Fruit fly (Drosophila melanogaster) whole organism, embryonic: Measurements from ENCODE around the gene pck.

Experiments used
- Abd-B ChIP-seq: fragments of 200-800 bp; sonication (Bioruptor generic); optimal IDR thresholded peaks from 2 replicates; lab custom pipeline; 2018; ENCODE audit warnings: missing biosample characterization, mild to moderate bottlenecking, missing genetic modification characterization, moderate library complexity
- Awh ChIP-seq: fragments of 200-800 bp; sonication (Bioruptor generic); IDR thresholded peaks from 2 replicates; pipeline ENCODE4, ENCODE4 v1.3.6; 2022; ENCODE audit warnings: missing biosample characterization, missing genetic modification characterization
- CG10274 ChIP-seq: fragments of 200-800 bp; sonication (Bioruptor generic); optimal IDR thresholded peaks from 3 replicates; lab custom pipeline; 2017; ENCODE audit warnings: missing biosample characterization, mild to moderate bottlenecking, missing genetic modification characterization
- CG10366 ChIP-seq: fragments of 200-800 bp; sonication (Bioruptor generic); IDR thresholded peaks from 2 replicates; pipeline ENCODE4 v1.3.6; 2022; ENCODE audit warnings: missing biosample characterization, missing genetic modification characterization
- CG12219 ChIP-seq: fragments of 200-800 bp; sonication (Bioruptor generic); optimal IDR thresholded peaks from 3 replicates; lab custom pipeline; 2018; ENCODE audit warnings: missing biosample characterization, mild to moderate bottlenecking, missing genetic modification characterization
- CG12236 ChIP-seq: fragments of 200-800 bp; sonication (Bioruptor generic); optimal IDR thresholded peaks from 2 replicates; lab custom pipeline; 2016; ENCODE audit warnings: missing biosample characterization, missing genetic modification characterization
- CG12299 ChIP-seq: fragments of 200-800 bp; sonication (Bioruptor generic); optimal IDR thresholded peaks from 2 replicates; lab custom pipeline; 2018; ENCODE audit warnings: missing biosample characterization, mild to moderate bottlenecking, missing genetic modification characterization
- CG15269 ChIP-seq: fragments of 200-800 bp; sonication (Bioruptor generic); optimal IDR thresholded peaks from 2 replicates; lab custom pipeline; 2018; ENCODE audit warnings: missing biosample characterization, mild to moderate bottlenecking, missing genetic modification characterization, moderate library complexity
- CG1647 ChIP-seq: fragments of 200-800 bp; sonication (Bioruptor generic); optimal IDR thresholded peaks from 3 replicates; lab custom pipeline; 2016; ENCODE audit warnings: missing biosample characterization, missing genetic modification characterization
- CG17359 ChIP-seq: fragments of 200-800 bp; sonication (Bioruptor generic); optimal IDR thresholded peaks from 3 replicates; lab custom pipeline; 2018; ENCODE audit warnings: missing biosample characterization, mild to moderate bottlenecking, missing genetic modification characterization, moderate library complexity
- CG17912 ChIP-seq: fragments of 200-800 bp; sonication (Bioruptor generic); optimal IDR thresholded peaks from 2 replicates; lab custom pipeline; 2018; ENCODE audit warnings: missing biosample characterization, mild to moderate bottlenecking, missing genetic modification characterization
- CG30403 ChIP-seq: fragments of 200-800 bp; sonication (Bioruptor generic); optimal IDR thresholded peaks from 3 replicates; lab custom pipeline; 2016; ENCODE audit warnings: missing biosample characterization, missing genetic modification characterization
- CG33557 ChIP-seq: fragments of 200-800 bp; sonication (Bioruptor generic); optimal IDR thresholded peaks from 2 replicates; lab custom pipeline; 2019; ENCODE audit warnings: missing biosample characterization, mild to moderate bottlenecking, missing genetic modification characterization, moderate library complexity
- CG6854 ChIP-seq: fragments of 200-800 bp; sonication (Bioruptor generic); optimal IDR thresholded peaks from 3 replicates; lab custom pipeline; 2017; ENCODE audit warnings: missing biosample characterization, mild to moderate bottlenecking, missing genetic modification characterization
- CG7839 ChIP-seq: fragments of 200-800 bp; sonication (Bioruptor generic); optimal IDR thresholded peaks from 3 replicates; lab custom pipeline; 2018; ENCODE audit warnings: missing biosample characterization, mild to moderate bottlenecking, missing genetic modification characterization, moderate library complexity
- CG7928 ChIP-seq: fragments of 200-800 bp; sonication (Bioruptor generic); optimal IDR thresholded peaks from 2 replicates; lab custom pipeline; 2017; ENCODE audit warnings: missing biosample characterization, mild to moderate bottlenecking, missing genetic modification characterization
- CG8765 ChIP-seq: fragments of 200-800 bp; sonication (Bioruptor generic); IDR thresholded peaks from 2 replicates; pipeline ENCODE4 v1.3.6; 2022; ENCODE audit warnings: missing biosample characterization, missing genetic modification characterization
- CG9215 ChIP-seq: fragments of 200-800 bp; sonication (Bioruptor generic); IDR thresholded peaks from 2 replicates; pipeline ENCODE4 v1.3.6; 2022; ENCODE audit warnings: missing biosample characterization, missing genetic modification characterization
- CG9817 ChIP-seq: fragments of 200-800 bp; sonication (Bioruptor generic); optimal IDR thresholded peaks from 2 replicates; lab custom pipeline; 2018; ENCODE audit warnings: missing biosample characterization, mild to moderate bottlenecking, missing genetic modification characterization, moderate library complexity
- CTCF ChIP-seq: fragments of 200-800 bp; sonication (Bioruptor generic); optimal IDR thresholded peaks from 2 replicates; lab custom pipeline; 2017; ENCODE audit warnings: missing biosample characterization, mild to moderate bottlenecking, missing genetic modification characterization, moderate library complexity
- Dip2 ChIP-seq: fragments of 200-800 bp; sonication (Bioruptor generic); IDR thresholded peaks from 2 replicates; pipeline ENCODE4 v1.3.6; 2022; ENCODE audit warnings: missing biosample characterization, missing genetic modification characterization
- Dip3 ChIP-seq: fragments of 200-800 bp; sonication (Bioruptor generic); optimal IDR thresholded peaks from 3 replicates; lab custom pipeline; 2016; ENCODE audit warnings: missing biosample characterization, missing genetic modification characterization
- Eip74EF ChIP-seq, 2 experiments: fragments of 200-800 bp in 1 of 2; fragments of >200 bp in 1 of 2; sonication (Bioruptor generic) in 1 of 2; optimal IDR thresholded peaks; 2 replicates each; lab custom pipeline; 2017 to 2019; ENCODE audit warnings: missing biosample characterization in 2 of 2, missing genetic modification characterization in 2 of 2, mild to moderate bottlenecking in 1 of 2, moderate library complexity in 1 of 2
- Ets65A ChIP-seq: fragments of 200-800 bp; sonication (Bioruptor generic); peaks from one replicate; lab custom pipeline; 2016; ENCODE audit warnings: missing biosample characterization, missing genetic modification characterization
- Fer2 ChIP-seq: fragments of 200-800 bp; sonication (Bioruptor generic); optimal IDR thresholded peaks from 2 replicates; lab custom pipeline; 2018; ENCODE audit warnings: missing biosample characterization, mild to moderate bottlenecking, missing genetic modification characterization, moderate library complexity
- H15 ChIP-seq: fragments of 200-800 bp; sonication (Bioruptor generic); IDR thresholded peaks from 3 replicates; pipeline ENCODE4 v1.3.6; 2022; ENCODE audit warnings: missing biosample characterization, missing genetic modification characterization
- HLH54F ChIP-seq: fragments of 200-800 bp; sonication (Bioruptor generic); optimal IDR thresholded peaks from 3 replicates; lab custom pipeline; 2016; ENCODE audit warnings: missing biosample characterization, missing genetic modification characterization
- Hr3 ChIP-seq: fragments of 200-800 bp; sonication (Bioruptor generic); optimal IDR thresholded peaks from 3 replicates; lab custom pipeline; 2016; ENCODE audit warnings: missing biosample characterization, missing genetic modification characterization
- MTF-1 ChIP-seq: fragments of 200-800 bp; sonication (Bioruptor generic); optimal IDR thresholded peaks from 2 replicates; lab custom pipeline; 2018; ENCODE audit warnings: missing biosample characterization, mild to moderate bottlenecking, missing genetic modification characterization, borderline replicate concordance
- PHDP ChIP-seq: fragments of 200-800 bp; sonication (Bioruptor generic); optimal IDR thresholded peaks from 3 replicates; lab custom pipeline; 2018; ENCODE audit warnings: missing biosample characterization, mild to moderate bottlenecking, missing genetic modification characterization, moderate library complexity
- Rfx ChIP-seq: fragments of 200-800 bp; sonication (Bioruptor generic); IDR thresholded peaks from 2 replicates; pipeline ENCODE4 v1.3.6; 2022; ENCODE audit warnings: missing biosample characterization, missing genetic modification characterization
- Ssrp ChIP-seq: fragments of 200-800 bp; sonication (Bioruptor generic); optimal IDR thresholded peaks from 2 replicates; lab custom pipeline; 2018; ENCODE audit warnings: missing biosample characterization, mild to moderate bottlenecking, missing genetic modification characterization, moderate library complexity
- ara ChIP-seq: fragments of 200-800 bp; sonication (Bioruptor generic); IDR thresholded peaks from 2 replicates; pipeline ENCODE4 v1.3.6; 2022; ENCODE audit warnings: missing biosample characterization, missing genetic modification characterization
- ato ChIP-seq: fragments of 200-800 bp; sonication (Bioruptor generic); IDR thresholded peaks from 2 replicates; pipeline ENCODE4 v1.3.6; 2022; ENCODE audit warnings: missing biosample characterization, missing genetic modification characterization; ENCODE audit not compliant: partially characterized antibody
- cas ChIP-seq: fragments of 200-800 bp; sonication (Bioruptor generic); IDR thresholded peaks from 2 replicates; pipeline ENCODE4 v1.3.6; 2022; ENCODE audit warnings: missing biosample characterization, missing genetic modification characterization
- caup ChIP-seq: fragments of 200-800 bp; sonication (Bioruptor generic); optimal IDR thresholded peaks from 3 replicates; lab custom pipeline; 2017; ENCODE audit warnings: missing biosample characterization, mild to moderate bottlenecking, missing genetic modification characterization, moderate library complexity; ENCODE audit not compliant: severe bottlenecking
- dimm ChIP-seq: fragments of 200-800 bp; sonication (Bioruptor generic); IDR thresholded peaks from 2 replicates; pipeline ENCODE4 v1.3.6; 2022; ENCODE audit warnings: missing biosample characterization, missing genetic modification characterization
- disco-r ChIP-seq: fragments of 200-800 bp; sonication (Bioruptor generic); optimal IDR thresholded peaks from 2 replicates; lab custom pipeline; 2016; ENCODE audit warnings: missing biosample characterization, missing genetic modification characterization
- dpn ChIP-seq, 2 experiments: fragments of 200-800 bp; sonication (Bioruptor generic); optimal IDR thresholded peaks; 3 replicates each; lab custom pipeline; 2016; ENCODE audit warnings: missing biosample characterization in 2 of 2, missing genetic modification characterization in 2 of 2
- emc ChIP-seq: fragments of 200-800 bp; sonication (Bioruptor generic); optimal IDR thresholded peaks from 2 replicates; lab custom pipeline; 2016; ENCODE audit warnings: missing biosample characterization, missing genetic modification characterization
- fru ChIP-seq: fragments of >200 bp; optimal IDR thresholded peaks from 2 replicates; lab custom pipeline; 2017
- gem ChIP-seq: fragments of 200-800 bp; sonication (Bioruptor generic); optimal IDR thresholded peaks from 2 replicates; lab custom pipeline; 2019; ENCODE audit warnings: missing biosample characterization, mild to moderate bottlenecking, missing genetic modification characterization, moderate library complexity
- gsb-n ChIP-seq: fragments of 200-800 bp; sonication (Bioruptor generic); optimal IDR thresholded peaks from 3 replicates; lab custom pipeline; 2018; ENCODE audit warnings: missing biosample characterization, mild to moderate bottlenecking, missing genetic modification characterization
- h ChIP-seq: fragments of >200 bp; optimal IDR thresholded peaks from 2 replicates; lab custom pipeline; 2017
- hth ChIP-seq: fragments of >200 bp; optimal IDR thresholded peaks from 2 replicates; lab custom pipeline; 2017; ENCODE audit warnings: inconsistent platforms
- kay ChIP-seq: fragments of 200-800 bp; sonication (Bioruptor generic); optimal IDR thresholded peaks from 2 replicates; lab custom pipeline; 2016; ENCODE audit warnings: missing biosample characterization, missing genetic modification characterization
- oc ChIP-seq: fragments of 200-800 bp; sonication (Bioruptor generic); optimal IDR thresholded peaks from 2 replicates; lab custom pipeline; 2018; ENCODE audit warnings: missing biosample characterization, mild to moderate bottlenecking, missing genetic modification characterization, moderate library complexity
- rib ChIP-seq: fragments of 200-800 bp; sonication (Bioruptor generic); IDR thresholded peaks from 2 replicates; pipeline ENCODE4 v1.3.6; 2022; ENCODE audit warnings: missing biosample characterization, missing genetic modification characterization
- tio ChIP-seq: fragments of 200-800 bp; sonication (Bioruptor generic); optimal IDR thresholded peaks from 2 replicates; lab custom pipeline; 2017; ENCODE audit warnings: missing biosample characterization, missing genetic modification characterization, inconsistent platforms
- trem ChIP-seq: fragments of 200-800 bp; optimal IDR thresholded peaks from 3 replicates; lab custom pipeline; 2019; ENCODE audit warnings: missing biosample characterization, mild to moderate bottlenecking, missing genetic modification characterization, moderate library complexity
- wek ChIP-seq: fragments of 200-800 bp; sonication (Bioruptor generic); optimal IDR thresholded peaks from 3 replicates; lab custom pipeline; 2018; ENCODE audit warnings: missing biosample characterization, mild to moderate bottlenecking, missing genetic modification characterization, moderate library complexity
- z ChIP-seq: fragments of 200-800 bp; sonication (Bioruptor generic); IDR thresholded peaks from 3 replicates; pipeline ENCODE4 v1.3.6; 2022; ENCODE audit warnings: missing biosample characterization, missing genetic modification characterization
- zfh2 ChIP-seq: fragments of 200-800 bp; sonication (Bioruptor generic); optimal IDR thresholded peaks from 2 replicates; lab custom pipeline; 2016; ENCODE audit warnings: missing biosample characterization, missing genetic modification characterization

pck gene

DNA sequence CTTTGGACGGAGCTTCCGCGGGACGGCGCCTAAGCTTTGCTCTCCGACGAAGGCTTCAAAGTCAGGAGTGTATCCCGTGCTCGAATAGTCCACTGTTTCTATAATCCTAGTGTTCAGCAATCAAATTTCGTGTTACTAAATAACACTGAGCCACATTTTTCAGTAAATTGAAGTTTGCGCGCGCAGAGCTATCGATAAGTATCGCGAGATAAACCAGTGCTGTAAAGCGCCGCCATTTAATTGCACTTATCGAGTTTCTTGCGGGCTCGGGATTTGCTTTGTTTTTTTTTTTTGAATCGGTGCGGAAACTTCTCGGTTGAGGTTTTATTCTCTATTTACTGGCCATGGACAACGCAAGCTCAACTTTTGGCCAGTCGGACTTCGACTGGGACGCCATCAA, 6.4 kb downstream of the pck start, which contains the start of the genes Rab27 and mei-38 (continued):
- TF ChIP-seq CG6854 (no peak), CG10366 (GFP tag; lab: Robert Waterston, UW) (no peak), dimm (GFP tag; lab: Robert Waterston, UW) (no peak), MTF-1 (GFP tag; lab: Kevin White, UChicago) (no peak), CG10274 (GFP tag; lab: Kevin White, UChicago) (no peak), Awh (GFP tag; lab: Robert Waterston, UW) (no peak), CG12299 (tag; lab: Kevin White, UChicago) (no peak), CG12219 (no peak), CG7839 (tag; lab: Kevin White, UChicago) (no peak), HLH54F (GFP tag; lab: Kevin White, UChicago) (peak; percentile 54), emc (GFP tag; lab: Kevin White, UChicago) (no peak), h (lab: Kevin White, UChicago) (no peak), ara (GFP tag; lab: Robert Waterston, UW) (no peak), CG17359 (tag; lab: Kevin White, UChicago) (no peak), Dip2 (GFP tag; lab: Robert Waterston, UW) (no peak), Dip3 (GFP tag; lab: Kevin White, UChicago) (peak; percentile 2), Abd-B (GFP tag; lab: Kevin White, UChicago) (peak; percentile 2), kay (no peak), gsb-n (no peak), zfh2 (peak; percentile 53), cas (GFP tag; lab: Robert Waterston, UW) (no peak), oc (tag; lab: Kevin White, UChicago) (no peak), CG33557 (no peak), PHDP (tag; lab: Kevin White, UChicago) (no peak), CTCF (no peak), rib (no peak), CG1647 (peak; percentile 14), Ssrp (tag; lab: Kevin White, UChicago) (no peak), hth (lab: Kevin White, UChicago) (no peak), wek (no peak), CG17912 (no peak), gem (tag; lab: Kevin White, UChicago) (no peak), Fer2 (tag; lab: Kevin White, UChicago) (no peak), CG9215 (GFP tag; lab: Robert Waterston, UW) (no peak), Hr3 (GFP tag; lab: Kevin White, UChicago) (no peak), fru (no peak), z (no peak), ato (GFP tag; lab: Robert Waterston, UW) (peak; percentile 33; the same call in 1 of the 2 replicates), Eip74EF (GFP tag; optimal IDR thresholded peaks at IDR 0.05; lab: Kevin White, UChicago) (no peak), tio (GFP tag; lab: Kevin White, UChicago) (no peak), disco-r (no peak), trem (tag; lab: Kevin White, UChicago) (peak; percentile 33), CG15269 (tag; lab: Kevin White, UChicago) (no peak), caup (GFP tag; lab: Kevin White, UChicago) (peak; percentile 22), Rfx (GFP tag; lab: Robert Waterston, UW) (peak; percentile 64), CG7928 (GFP tag; lab: Kevin White, UChicago) (no peak), CG12236 (GFP tag; lab: Kevin White, UChicago) (no peak), Ets65A (GFP tag; lab: Kevin White, UChicago) (peak; percentile 70), dpn (GFP tag; optimal IDR thresholded peaks at IDR 0.05; lab: Kevin White, UChicago) (peak; percentile 40 to 56), CG8765 (GFP tag; lab: Robert Waterston, UW) (no peak), CG9817 (no peak), CG30403 (peak; percentile 19), H15 (no peak)
